Fruit fly (Drosophila melanogaster): ENCODE data around the gene CG43394.

CG43394 gene

dm6 chr2L:8196757-8197530, 51.4 kb downstream of the CG43394 start, which contains the start of the genes CG8475 and CG8460 (continued):
- TF ChIP-seq Dp (GFP tag; optimal IDR thresholded peaks at IDR 0.05) (peak; percentile 91), CG7357 (GFP tag; IDR thresholded peaks at IDR 0.05) (no peak), Scr (GFP tag; IDR thresholded peaks at IDR 0.05; ENCODE audit: partially characterized antibody) (peak; percentile 41), Ssrp (tag; optimal IDR thresholded peaks at IDR 0.05) (no peak), onecut (GFP tag; IDR thresholded peaks at IDR 0.05) (peak; percentile 51), CG6689 (GFP tag; IDR thresholded peaks at IDR 0.05) (no peak), prd (optimal IDR thresholded peaks at IDR 0.05) (no peak), prd (GFP tag; IDR thresholded peaks at IDR 0.05) (no peak), fru (optimal IDR thresholded peaks at IDR 0.05) (no peak), dan (GFP tag; IDR thresholded peaks at IDR 0.05) (no peak), tgo (GFP tag; IDR thresholded peaks at IDR 0.05) (no peak), CG42726 (GFP tag; IDR thresholded peaks at IDR 0.05; ENCODE audit: partially characterized antibody) (no peak), CG11695 (GFP tag; IDR thresholded peaks at IDR 0.05) (no peak), Sry-δ (GFP tag; optimal IDR thresholded peaks at IDR 0.05) (peak; percentile 4), dpn (GFP tag; optimal IDR thresholded peaks at IDR 0.05) (no peak), CG6272 (GFP tag; IDR thresholded peaks at IDR 0.05) (no peak), Asciz (GFP tag; optimal IDR thresholded peaks at IDR 0.05) (no peak), CG2889 (GFP tag; IDR thresholded peaks at IDR 0.05) (no peak), CG14050 (GFP tag; IDR thresholded peaks at IDR 0.05) (no peak), dimm (GFP tag; IDR thresholded peaks at IDR 0.05) (no peak), tna (GFP tag; IDR thresholded peaks at IDR 0.05; ENCODE audit: partially characterized antibody) (no peak), pum (GFP tag; optimal IDR thresholded peaks at IDR 0.05) (no peak), CG18011 (GFP tag; optimal IDR thresholded peaks at IDR 0.05) (no peak), lola (GFP tag; optimal IDR thresholded peaks at IDR 0.05) (no peak), CG8359 (GFP tag; optimal IDR thresholded peaks at IDR 0.05; ENCODE audit: borderline replicate concordance) (no peak), CG17359 (tag; optimal IDR thresholded peaks at IDR 0.05) (no peak), unpg (GFP tag; optimal IDR thresholded peaks at IDR 0.05) (no peak), phol (tag; optimal IDR thresholded peaks at IDR 0.05) (no peak), CG3163 (GFP tag; optimal IDR thresholded peaks at IDR 0.05) (no peak), Max (GFP tag; optimal IDR thresholded peaks at IDR 0.05) (no peak), CG1832 (GFP tag; optimal IDR thresholded peaks at IDR 0.05) (no peak), pho (GFP tag; optimal IDR thresholded peaks at IDR 0.05) (no peak), Rx (GFP tag; IDR thresholded peaks at IDR 0.05) (no peak), CG43689 (GFP tag; IDR thresholded peaks at IDR 0.05) (no peak), CTCF (GFP tag; optimal IDR thresholded peaks at IDR 0.05) (no peak), sim (GFP tag; IDR thresholded peaks at IDR 0.05) (no peak), CG10654 (GFP tag; optimal IDR thresholded peaks at IDR 0.05) (no peak), CG13123 (GFP tag; optimal IDR thresholded peaks at IDR 0.05) (no peak), NC2β (GFP tag; optimal IDR thresholded peaks at IDR 0.05) (no peak), sqz (GFP tag; optimal IDR thresholded peaks at IDR 0.05) (peak; percentile 97), eyg (GFP tag; optimal IDR thresholded peaks at IDR 0.05) (no peak), unc-4 (GFP tag; IDR thresholded peaks at IDR 0.05; ENCODE audit: partially characterized antibody) (peak; percentile 57), ash1 (GFP tag; optimal IDR thresholded peaks at IDR 0.05) (no peak), Abd-B (GFP tag; optimal IDR thresholded peaks at IDR 0.05) (no peak), BtbVII (GFP tag; optimal IDR thresholded peaks at IDR 0.05) (no peak), CG31441 (GFP tag; IDR thresholded peaks at IDR 0.05) (no peak), tio (GFP tag; optimal IDR thresholded peaks at IDR 0.05) (no peak), CG3065 (GFP tag; optimal IDR thresholded peaks at IDR 0.05) (no peak), CG15073 (GFP tag; optimal IDR thresholded peaks at IDR 0.05) (no peak), GATAe (GFP tag; conservative IDR thresholded peaks at IDR 0.05) (no peak), CG17328 (GFP tag; IDR thresholded peaks at IDR 0.05) (peak; percentile 7; the same call in 1 of the 2 replicates)

Data from whole organism, embryonic.